Worm (Caenorhabditis elegans) whole organism, L3 larva: Measurements from ENCODE around the gene R02F11.12.

Experiments used
- R02D3.7 ChIP-seq: fragments of 150-350 bp; optimal IDR thresholded peaks from 2 replicates; lab custom pipeline; 2014; ENCODE audit warnings: missing biosample characterization, missing genetic modification characterization
- ZK546.5 ChIP-seq: sonication (generic microtip); optimal IDR thresholded peaks from 2 replicates; lab custom pipeline; 2017; ENCODE audit warnings: missing biosample characterization, missing genetic modification characterization
- aly-2 ChIP-seq: fragments of 150-350 bp; optimal IDR thresholded peaks from 2 replicates; lab custom pipeline; 2014; ENCODE audit warnings: missing biosample characterization, missing genetic modification characterization
- ceh-16 ChIP-seq: sonication (generic microtip); optimal IDR thresholded peaks from 2 replicates; lab custom pipeline; 2017; ENCODE audit warnings: missing biosample characterization, missing genetic modification characterization
- ceh-28 ChIP-seq: fragments of 150-350 bp; optimal IDR thresholded peaks from 2 replicates; lab custom pipeline; 2014; ENCODE audit warnings: missing biosample characterization, missing genetic modification reagents, missing genetic modification characterization
- ceh-82 ChIP-seq: fragments of 150-350 bp; optimal IDR thresholded peaks from 2 replicates; lab custom pipeline; 2014; ENCODE audit warnings: missing biosample characterization, missing genetic modification characterization
- ceh-9 ChIP-seq: sonication (generic microtip); optimal IDR thresholded peaks from 2 replicates; lab custom pipeline; 2018; ENCODE audit warnings: missing biosample characterization, missing genetic modification characterization
- egl-5 ChIP-seq: fragments of 150-350 bp; optimal IDR thresholded peaks from 2 replicates; lab custom pipeline; 2017; ENCODE audit warnings: missing biosample characterization, missing genetic modification reagents, missing genetic modification characterization, inconsistent platforms
- elt-1 ChIP-seq: fragments of 150-350 bp; optimal IDR thresholded peaks from 2 replicates; lab custom pipeline; 2014; ENCODE audit warnings: missing biosample characterization, missing genetic modification characterization
- elt-2 ChIP-seq: sonication (generic microtip); optimal IDR thresholded peaks from 2 replicates; lab custom pipeline; 2016; ENCODE audit warnings: missing genetic modification reagents, mild to moderate bottlenecking, missing genetic modification characterization, missing compliant biosample characterization
- elt-3 ChIP-seq, 3 experiments: fragments of 150-350 bp in 1 of 3; sonication (generic microtip) in 2 of 3; optimal IDR thresholded peaks; 2 replicates in 2 of 3; 4 replicates in 1 of 3; lab custom pipeline; 2014 to 2017; ENCODE audit warnings: missing biosample characterization in 3 of 3, missing genetic modification characterization in 3 of 3
- eor-1 ChIP-seq, 2 experiments: fragments of 150-350 bp; optimal IDR thresholded peaks; 2 replicates each; lab custom pipeline; 2014 to 2018; ENCODE audit warnings: missing biosample characterization in 2 of 2, missing genetic modification characterization in 2 of 2
- fkh-2 ChIP-seq: fragments of 150-350 bp; optimal IDR thresholded peaks from 2 replicates; lab custom pipeline; 2014; ENCODE audit warnings: missing biosample characterization, missing genetic modification reagents, missing genetic modification characterization
- fos-1 ChIP-seq: fragments of 150-350 bp; optimal IDR thresholded peaks from 2 replicates; lab custom pipeline; 2014; ENCODE audit warnings: missing biosample characterization, missing genetic modification characterization
- hmg-11 ChIP-seq: sonication (generic microtip); optimal IDR thresholded peaks from 2 replicates; lab custom pipeline; 2016; ENCODE audit warnings: missing genetic modification characterization, missing compliant biosample characterization
- jun-1 ChIP-seq: fragments of 150-350 bp; optimal IDR thresholded peaks from 2 replicates; lab custom pipeline; 2014; ENCODE audit warnings: missing biosample characterization, missing genetic modification reagents, missing genetic modification characterization
- lin-15B ChIP-seq: fragments of 150-350 bp; optimal IDR thresholded peaks from 2 replicates; lab custom pipeline; 2014; ENCODE audit warnings: missing biosample characterization, missing genetic modification characterization
- lin-39 ChIP-seq: fragments of 150-350 bp; optimal IDR thresholded peaks from 2 replicates; lab custom pipeline; 2018; ENCODE audit warnings: missing biosample characterization, missing genetic modification reagents, missing genetic modification characterization
- lsy-12 ChIP-seq: sonication (generic microtip); optimal IDR thresholded peaks from 2 replicates; lab custom pipeline; 2016; ENCODE audit warnings: mild to moderate bottlenecking, missing genetic modification characterization, missing compliant biosample characterization
- mml-1 ChIP-seq: fragments of 150-350 bp; sonication (generic microtip); optimal IDR thresholded peaks from 3 replicates; lab custom pipeline; 2014; ENCODE audit warnings: missing biosample characterization, missing genetic modification characterization
- nfya-1 ChIP-seq: sonication (generic microtip); optimal IDR thresholded peaks from 2 replicates; lab custom pipeline; 2017; ENCODE audit warnings: missing genetic modification characterization, mild to moderate bottlenecking, missing compliant biosample characterization, antibody characterized with exemption, moderate library complexity; ENCODE audit not compliant: insufficient read depth
- nhr-12 ChIP-seq: fragments of 150-350 bp; optimal IDR thresholded peaks from 2 replicates; lab custom pipeline; 2014; ENCODE audit warnings: missing biosample characterization, missing genetic modification characterization
- nhr-237 ChIP-seq: fragments of 150-350 bp; optimal IDR thresholded peaks from 2 replicates; lab custom pipeline; 2014; ENCODE audit warnings: missing biosample characterization, missing genetic modification characterization
- nhr-67 ChIP-seq: fragments of 150-350 bp; optimal IDR thresholded peaks from 2 replicates; lab custom pipeline; 2014; ENCODE audit warnings: missing biosample characterization, missing genetic modification characterization
- nhr-76 ChIP-seq: fragments of 150-350 bp; sonication (generic microtip); optimal IDR thresholded peaks from 5 replicates; lab custom pipeline; 2014; ENCODE audit warnings: missing biosample characterization, missing genetic modification characterization
- nhr-77 ChIP-seq: fragments of 150-350 bp; optimal IDR thresholded peaks from 2 replicates; lab custom pipeline; 2014; ENCODE audit warnings: missing biosample characterization, missing genetic modification characterization
- sea-2 ChIP-seq: fragments of 150-350 bp; sonication (generic microtip); optimal IDR thresholded peaks from 4 replicates; lab custom pipeline; 2014; ENCODE audit warnings: missing biosample characterization, missing genetic modification reagents, missing genetic modification characterization
- skn-1 ChIP-seq: fragments of 150-350 bp; optimal IDR thresholded peaks from 2 replicates; lab custom pipeline; 2014; ENCODE audit warnings: missing biosample characterization, missing genetic modification characterization
- tbx-2 ChIP-seq: sonication (generic microtip); optimal IDR thresholded peaks from 2 replicates; lab custom pipeline; 2016; ENCODE audit warnings: mild to moderate bottlenecking, missing genetic modification characterization, missing compliant biosample characterization
- unc-39 ChIP-seq: sonication (generic microtip); optimal IDR thresholded peaks from 4 replicates; lab custom pipeline; 2017; ENCODE audit warnings: missing biosample characterization, missing genetic modification characterization
- unc-62 ChIP-seq: fragments of 150-350 bp; sonication (generic microtip); optimal IDR thresholded peaks from 4 replicates; lab custom pipeline; 2014; ENCODE audit warnings: missing biosample characterization, missing genetic modification reagents, missing genetic modification characterization
- ztf-11 ChIP-seq: fragments of 150-350 bp; optimal IDR thresholded peaks from 2 replicates; lab custom pipeline; 2014; ENCODE audit warnings: missing biosample characterization, missing genetic modification characterization
- ztf-4 ChIP-seq: fragments of 150-350 bp; optimal IDR thresholded peaks from 2 replicates; lab custom pipeline; 2014; ENCODE audit warnings: missing biosample characterization, missing genetic modification characterization

R02F11.12 gene

ce11 chrV:4754684-4755211 lies 35.7 kb upstream of the R02F11.12 start:
- no peak for TF ChIP-seq ceh-82 (tag; lab: Kevin White, UChicago)
- TF ChIP-seq elt-2 (tag; lab: Kevin White, UChicago) = no peak
- no peak for TF ChIP-seq elt-1 (tag; lab: Kevin White, UChicago)
- no peak for TF ChIP-seq aly-2
- TF ChIP-seq ceh-28 (tag; lab: Kevin White, UChicago) = no peak
- no peak for TF ChIP-seq fos-1 (tag; lab: Kevin White, UChicago)
- no peak for TF ChIP-seq ZK546.5 (tag; lab: Kevin White, UChicago)
- TF ChIP-seq R02D3.7 (tag; lab: Kevin White, UChicago) = no peak
- TF ChIP-seq ceh-9 = no peak
- no peak for TF ChIP-seq hmg-11 (tag; lab: Kevin White, UChicago)
- no peak for TF ChIP-seq nfya-1 (tag; lab: Kevin White, UChicago)
- TF ChIP-seq nhr-237 (tag; lab: Kevin White, UChicago) = no peak
- TF ChIP-seq nhr-67 (tag; lab: Kevin White, UChicago) = no peak
- no peak for TF ChIP-seq lin-15B
- no peak for TF ChIP-seq nhr-77 (tag; lab: Kevin White, UChicago)
- no peak for TF ChIP-seq mml-1
- TF ChIP-seq ztf-4 = no peak
- no peak for TF ChIP-seq ztf-11 (tag; lab: Kevin White, UChicago)
- TF ChIP-seq, all 47 proteins: peak for 0

DNA sequence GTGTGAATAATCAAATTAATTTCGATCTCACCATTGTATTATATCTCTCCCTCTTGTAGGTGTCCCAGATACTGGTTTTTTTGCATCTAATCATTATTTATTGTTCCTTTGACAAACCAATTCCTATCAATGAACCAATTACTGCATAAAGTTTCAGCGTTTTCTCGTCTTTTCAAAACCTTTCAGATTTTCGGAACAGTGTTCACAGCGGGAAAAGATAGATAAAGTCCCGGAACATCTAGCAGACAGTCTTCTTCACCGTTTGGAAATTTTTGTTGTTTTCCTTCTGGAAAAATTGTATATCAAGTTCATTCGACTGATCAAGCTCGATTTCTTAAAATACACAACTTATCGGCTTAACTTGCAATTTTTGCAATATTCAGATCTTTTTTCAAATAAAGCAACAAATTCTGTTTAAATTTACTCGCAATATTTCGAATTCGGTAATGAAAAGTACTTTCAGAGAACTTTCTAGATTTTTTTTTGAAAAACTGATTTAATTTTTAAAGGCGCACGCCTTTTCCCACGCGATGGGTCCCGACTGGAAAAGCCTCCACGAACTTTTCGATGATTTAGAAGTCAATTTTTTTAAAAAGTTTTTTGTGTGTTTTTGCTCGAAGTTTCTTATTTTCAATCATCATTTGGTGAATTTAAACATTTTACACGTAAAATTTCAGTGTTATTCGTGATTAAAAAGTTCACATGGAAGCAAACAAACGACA lies 35.0 kb upstream of the R02F11.12 start, which contains the start of gene pgl-3:
Gene pgl-3 (plus strand): TSS at position 672 of the 722 bp plus-strand sequence.
- TF ChIP-seq nhr-77 (tag; lab: Kevin White, UChicago) (no peak), hmg-11 (tag; lab: Kevin White, UChicago) (no peak)
- TF ChIP-seq, all 47 proteins: peak for 0

- TF ChIP-seq elt-3 (tag; optimal IDR thresholded peaks at IDR 0.05; lab: Kevin White, UChicago) (no peak), tbx-2 (tag; lab: Kevin White, UChicago) (no peak), nhr-76 (tag; lab: Kevin White, UChicago) (no peak), eor-1 (tag; optimal IDR thresholded peaks at IDR 0.05; lab: Kevin White, UChicago) (no peak), skn-1 (tag; lab: Kevin White, UChicago) (no peak), nhr-67 (tag; lab: Kevin White, UChicago) (no peak), mml-1 (no peak), sea-2 (GFP tag; lab: Kevin White, UChicago) (no peak), unc-62 (no peak), R02D3.7 (tag; lab: Kevin White, UChicago) (no peak), jun-1 (tag; lab: Kevin White, UChicago) (no peak), lin-39 (tag; lab: Kevin White, UChicago) (no peak)
Observed at ce11 chrV:4758019-4758418, 32.4 kb upstream of the R02F11.12 start.

DNA sequence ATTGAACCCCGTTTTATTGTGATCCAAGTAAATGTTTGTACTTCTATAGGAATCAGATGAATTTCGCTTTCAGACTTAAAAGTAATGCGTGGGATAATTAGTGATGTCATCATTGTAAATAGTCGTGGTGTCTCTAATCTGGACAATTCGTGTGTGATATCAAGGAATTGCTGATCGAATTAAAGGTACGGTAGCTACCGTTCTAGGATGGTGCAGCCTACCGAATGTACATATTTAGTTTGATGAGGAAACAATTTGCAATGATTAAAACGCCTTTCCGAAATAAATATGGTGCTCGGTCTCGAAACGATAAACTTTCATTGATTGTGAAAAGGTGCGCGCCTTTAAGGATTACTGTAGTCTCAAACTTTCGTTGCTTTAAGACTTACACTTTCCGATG lies 31.9 kb upstream of the R02F11.12 start:
- TF ChIP-seq fkh-2 (tag; lab: Kevin White, UChicago) = no peak
- no peak for TF ChIP-seq egl-5
- TF ChIP-seq lsy-12 (tag; lab: Kevin White, UChicago) = no peak
- no peak for TF ChIP-seq elt-2 (tag; lab: Kevin White, UChicago)
- no peak for TF ChIP-seq unc-62
- no peak for TF ChIP-seq nfya-1 (tag; lab: Kevin White, UChicago)
- TF ChIP-seq sea-2 (GFP tag; lab: Kevin White, UChicago) = no peak
- TF ChIP-seq nhr-237 (tag; lab: Kevin White, UChicago) = no peak
- no peak for TF ChIP-seq ztf-4
- no peak for TF ChIP-seq nhr-12 (tag; lab: Kevin White, UChicago)
- no peak for TF ChIP-seq R02D3.7 (tag; lab: Kevin White, UChicago)
- no peak for TF ChIP-seq ceh-16 (tag; lab: Kevin White, UChicago)
- TF ChIP-seq skn-1 (tag; lab: Kevin White, UChicago) = no peak
- TF ChIP-seq hmg-11 (tag; lab: Kevin White, UChicago) = no peak
- TF ChIP-seq unc-39 (tag; lab: Kevin White, UChicago) = no peak
- no peak for TF ChIP-seq elt-3 (tag; optimal IDR thresholded peaks at IDR 0.05; lab: Kevin White, UChicago)
- TF ChIP-seq elt-1 (tag; lab: Kevin White, UChicago) = no peak
